Worm (Caenorhabditis elegans) whole organism, L3 larva: ENCODE results near the gene rpn-7.
"Not testable (repeated sequence)": the region's sequence is repeated elsewhere in the genome, so short reads cannot be mapped to it uniquely, and the experiment has no call there.

Experiments
- R02D3.7 ChIP-seq: fragments of 150-350 bp; optimal IDR thresholded peaks from 2 replicates; lab custom pipeline; 2014; ENCODE audit warnings: missing biosample characterization, missing genetic modification characterization
- aly-2 ChIP-seq: fragments of 150-350 bp; optimal IDR thresholded peaks from 2 replicates; lab custom pipeline; 2014; ENCODE audit warnings: missing biosample characterization, missing genetic modification characterization
- ama-1 ChIP-seq: fragments of 150-350 bp; optimal IDR thresholded peaks from 2 replicates; lab custom pipeline; 2018
- ceh-16 ChIP-seq: sonication (generic microtip); optimal IDR thresholded peaks from 2 replicates; lab custom pipeline; 2017; ENCODE audit warnings: missing biosample characterization, missing genetic modification characterization
- ceh-28 ChIP-seq: fragments of 150-350 bp; optimal IDR thresholded peaks from 2 replicates; lab custom pipeline; 2014; ENCODE audit warnings: missing biosample characterization, missing genetic modification reagents, missing genetic modification characterization
- ceh-9 ChIP-seq: sonication (generic microtip); optimal IDR thresholded peaks from 2 replicates; lab custom pipeline; 2018; ENCODE audit warnings: missing biosample characterization, missing genetic modification characterization
- egl-27 ChIP-seq: sonication (generic microtip); optimal IDR thresholded peaks from 4 replicates; lab custom pipeline; 2017; ENCODE audit warnings: missing biosample characterization, missing genetic modification reagents, missing genetic modification characterization
- egl-5 ChIP-seq: fragments of 150-350 bp; optimal IDR thresholded peaks from 2 replicates; lab custom pipeline; 2017; ENCODE audit warnings: missing biosample characterization, missing genetic modification reagents, missing genetic modification characterization, inconsistent platforms
- elt-1 ChIP-seq: fragments of 150-350 bp; optimal IDR thresholded peaks from 2 replicates; lab custom pipeline; 2014; ENCODE audit warnings: missing biosample characterization, missing genetic modification characterization
- elt-2 ChIP-seq: sonication (generic microtip); optimal IDR thresholded peaks from 2 replicates; lab custom pipeline; 2016; ENCODE audit warnings: missing genetic modification reagents, mild to moderate bottlenecking, missing genetic modification characterization, missing compliant biosample characterization
- elt-3 ChIP-seq, 3 experiments: fragments of 150-350 bp in 1 of 3; sonication (generic microtip) in 2 of 3; optimal IDR thresholded peaks; 2 replicates in 2 of 3; 4 replicates in 1 of 3; lab custom pipeline; 2014 to 2017; ENCODE audit warnings: missing biosample characterization in 3 of 3, missing genetic modification characterization in 3 of 3
- eor-1 ChIP-seq, 2 experiments: fragments of 150-350 bp; optimal IDR thresholded peaks; 2 replicates each; lab custom pipeline; 2014 to 2018; ENCODE audit warnings: missing biosample characterization in 2 of 2, missing genetic modification characterization in 2 of 2
- fos-1 ChIP-seq: fragments of 150-350 bp; optimal IDR thresholded peaks from 2 replicates; lab custom pipeline; 2014; ENCODE audit warnings: missing biosample characterization, missing genetic modification characterization
- jun-1 ChIP-seq: fragments of 150-350 bp; optimal IDR thresholded peaks from 2 replicates; lab custom pipeline; 2014; ENCODE audit warnings: missing biosample characterization, missing genetic modification reagents, missing genetic modification characterization
- lsy-12 ChIP-seq: sonication (generic microtip); optimal IDR thresholded peaks from 2 replicates; lab custom pipeline; 2016; ENCODE audit warnings: mild to moderate bottlenecking, missing genetic modification characterization, missing compliant biosample characterization
- mml-1 ChIP-seq: fragments of 150-350 bp; sonication (generic microtip); optimal IDR thresholded peaks from 3 replicates; lab custom pipeline; 2014; ENCODE audit warnings: missing biosample characterization, missing genetic modification characterization
- nfya-1 ChIP-seq: sonication (generic microtip); optimal IDR thresholded peaks from 2 replicates; lab custom pipeline; 2017; ENCODE audit warnings: missing genetic modification characterization, mild to moderate bottlenecking, missing compliant biosample characterization, antibody characterized with exemption, moderate library complexity; ENCODE audit not compliant: insufficient read depth
- nhr-11 ChIP-seq: fragments of 150-350 bp; optimal IDR thresholded peaks from 2 replicates; lab custom pipeline; 2014; ENCODE audit warnings: missing biosample characterization, missing genetic modification characterization
- nhr-12 ChIP-seq: fragments of 150-350 bp; optimal IDR thresholded peaks from 2 replicates; lab custom pipeline; 2014; ENCODE audit warnings: missing biosample characterization, missing genetic modification characterization
- nhr-237 ChIP-seq: fragments of 150-350 bp; optimal IDR thresholded peaks from 2 replicates; lab custom pipeline; 2014; ENCODE audit warnings: missing biosample characterization, missing genetic modification characterization
- nhr-25 ChIP-seq: sonication (generic microtip); optimal IDR thresholded peaks from 2 replicates; lab custom pipeline; 2017; ENCODE audit warnings: missing biosample characterization, missing genetic modification characterization
- nhr-28 ChIP-seq: fragments of 150-350 bp; optimal IDR thresholded peaks from 2 replicates; lab custom pipeline; 2014; ENCODE audit warnings: missing biosample characterization, missing genetic modification characterization
- nhr-67 ChIP-seq: fragments of 150-350 bp; optimal IDR thresholded peaks from 2 replicates; lab custom pipeline; 2014; ENCODE audit warnings: missing biosample characterization, missing genetic modification characterization
- nhr-76 ChIP-seq: fragments of 150-350 bp; sonication (generic microtip); optimal IDR thresholded peaks from 5 replicates; lab custom pipeline; 2014; ENCODE audit warnings: missing biosample characterization, missing genetic modification characterization
- pha-4 ChIP-seq: fragments of 150-350 bp; optimal IDR thresholded peaks from 2 replicates; lab custom pipeline; 2014; ENCODE audit warnings: missing biosample characterization, missing genetic modification reagents, missing genetic modification characterization
- sea-2 ChIP-seq: fragments of 150-350 bp; sonication (generic microtip); optimal IDR thresholded peaks from 4 replicates; lab custom pipeline; 2014; ENCODE audit warnings: missing biosample characterization, missing genetic modification reagents, missing genetic modification characterization
- skn-1 ChIP-seq: fragments of 150-350 bp; optimal IDR thresholded peaks from 2 replicates; lab custom pipeline; 2014; ENCODE audit warnings: missing biosample characterization, missing genetic modification characterization
- snpc-4 ChIP-seq: fragments of 150-350 bp; optimal IDR thresholded peaks from 2 replicates; lab custom pipeline; 2014; ENCODE audit warnings: missing biosample characterization, missing genetic modification characterization
- tbx-2 ChIP-seq: sonication (generic microtip); optimal IDR thresholded peaks from 2 replicates; lab custom pipeline; 2016; ENCODE audit warnings: mild to moderate bottlenecking, missing genetic modification characterization, missing compliant biosample characterization
- zag-1 ChIP-seq: fragments of 150-350 bp; optimal IDR thresholded peaks from 2 replicates; lab custom pipeline; 2014; ENCODE audit warnings: missing biosample characterization, missing genetic modification characterization
- ztf-11 ChIP-seq: fragments of 150-350 bp; optimal IDR thresholded peaks from 2 replicates; lab custom pipeline; 2014; ENCODE audit warnings: missing biosample characterization, missing genetic modification characterization

Gene rpn-7

DNA sequence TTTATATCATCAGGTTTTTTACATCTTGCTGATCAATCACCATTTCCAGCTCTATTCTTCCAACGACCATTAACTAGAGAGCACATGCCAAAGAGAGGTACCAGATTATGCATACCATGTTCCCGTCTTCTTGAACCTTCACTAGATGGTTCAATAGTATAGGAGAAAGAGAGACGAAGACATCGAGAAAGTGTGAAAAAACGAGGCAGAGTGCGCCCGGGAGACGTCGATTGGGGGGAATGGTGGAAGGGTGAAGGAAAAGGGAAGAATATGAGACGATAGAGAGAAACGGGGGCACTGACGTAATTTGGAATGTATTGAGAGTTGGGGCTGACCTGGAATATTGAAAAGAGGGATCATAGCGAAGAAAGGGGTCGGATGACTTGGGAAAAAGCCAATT lies 48.9 kb upstream of the rpn-7 start:
- no peak for TF ChIP-seq ceh-28
- TF ChIP-seq nhr-25 (tag; lab: Kevin White, UChicago): peak; percentile 5
- TF ChIP-seq, all 47 proteins: peak for 1

ce11 chrIV:9268916-9269315 lies 47.5 kb upstream of the rpn-7 start:
- TF ChIP-seq eor-1 (tag; optimal IDR thresholded peaks at IDR 0.05; lab: Kevin White, UChicago) (no peak), egl-27 (no peak), fos-1 (no peak), ceh-28 (no peak), ceh-16 (tag; lab: Kevin White, UChicago) (no peak), mml-1 (tag; lab: Kevin White, UChicago) (no peak), ama-1 (lab: Kevin White, UChicago) (no peak), nhr-11 (tag; lab: Kevin White, UChicago) (no peak)

- TF ChIP-seq tbx-2 (tag; lab: Kevin White, UChicago) (no peak), egl-5 (tag; lab: Kevin White, UChicago) (no peak), elt-3 (tag; optimal IDR thresholded peaks at IDR 0.05; lab: Kevin White, UChicago) (no peak), fos-1 (no peak), skn-1 (tag; lab: Kevin White, UChicago) (no peak), nhr-67 (tag; lab: Kevin White, UChicago) (no peak), sea-2 (GFP tag; lab: Kevin White, UChicago) (no peak), ceh-9 (tag; lab: Kevin White, UChicago) (no peak), aly-2 (no peak), nfya-1 (tag; lab: Kevin White, UChicago) (no peak), elt-2 (tag; lab: Kevin White, UChicago) (no peak), zag-1 (tag; lab: Kevin White, UChicago) (no peak), elt-1 (tag; lab: Kevin White, UChicago) (no peak), ztf-11 (tag; lab: Kevin White, UChicago) (no peak), nhr-25 (tag; lab: Kevin White, UChicago) (no peak), ama-1 (lab: Kevin White, UChicago) (no peak), ceh-28 (no peak), pha-4 (tag; lab: Kevin White, UChicago) (no peak), nhr-11 (tag; lab: Kevin White, UChicago) (no peak), nhr-76 (no peak)
- TF ChIP-seq, all 47 proteins: peak for 0
Measured at ce11 chrIV:9269796-9270195, 46.6 kb upstream of the rpn-7 start, which contains the start of gene flh-3. TSS of gene flh-3 (plus strand) at chrIV:9270096.

ce11 chrIV:9274008-9274529 lies 42.4 kb upstream of the rpn-7 start, which contains the start of gene nmy-3:
TSS of gene nmy-3 (plus strand) at chrIV:9274479.
- TF ChIP-seq ceh-9 (tag; lab: Kevin White, UChicago): no peak
- TF ChIP-seq ceh-16 (tag; lab: Kevin White, UChicago): no peak
- no peak for TF ChIP-seq aly-2
- TF ChIP-seq R02D3.7: no peak
- TF ChIP-seq nhr-25 (tag; lab: Kevin White, UChicago): no peak

DNA sequence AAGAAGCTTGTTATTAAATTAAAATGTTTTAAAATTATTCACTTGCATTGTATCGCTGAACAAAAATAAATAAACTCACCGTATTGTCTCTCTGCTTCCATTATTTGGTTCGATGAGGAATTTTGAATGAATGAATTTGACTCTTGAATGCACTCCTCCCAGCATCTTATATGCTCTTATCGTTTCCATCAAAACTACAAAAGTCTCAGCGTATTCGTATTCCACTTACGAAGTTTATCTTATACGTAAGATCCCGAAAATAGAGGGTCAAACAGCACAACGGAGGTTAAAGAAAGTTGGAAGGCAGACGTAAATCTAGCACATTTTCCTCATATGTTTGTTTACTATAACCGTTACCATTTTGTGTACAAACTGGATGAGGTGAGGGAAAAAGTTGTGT lies 30.1 kb upstream of the rpn-7 start, which contains the start of gene nhr-267:
Gene nhr-267 (minus strand): TSS at position 101 of the 400 bp plus-strand sequence.
- not testable (repeated sequence) for TF ChIP-seq nhr-237, nhr-28, lsy-12 (tag; lab: Kevin White, UChicago)

DNA sequence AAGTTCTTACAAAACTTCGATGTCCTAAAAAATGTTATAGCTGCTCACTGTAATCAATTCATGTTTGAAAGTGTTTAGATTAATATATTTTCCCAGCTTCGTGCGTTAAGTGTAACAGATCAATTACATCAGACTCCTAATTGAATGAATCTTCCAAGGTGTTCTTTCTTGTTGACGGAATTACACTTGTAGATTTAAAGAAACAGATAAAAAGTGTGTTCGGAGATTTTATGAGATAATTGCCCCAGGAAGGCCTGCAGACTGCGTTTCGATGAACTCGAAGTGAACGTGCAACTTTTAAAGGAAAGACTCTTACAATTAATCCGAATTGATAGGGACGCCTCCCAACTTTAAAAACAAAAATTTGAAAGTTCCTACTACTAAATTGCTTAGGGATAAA lies 26.8 kb upstream of the rpn-7 start:
- peak; percentile 70 for TF ChIP-seq elt-1 (tag; lab: Kevin White, UChicago)
- TF ChIP-seq nfya-1 (tag; lab: Kevin White, UChicago): no peak
- no peak for TF ChIP-seq snpc-4 (tag; lab: Kevin White, UChicago)
- TF ChIP-seq jun-1: no peak

ce11 chrIV:9293825-9294224 lies 22.6 kb upstream of the rpn-7 start, which contains the start of gene nhr-264:
TSS of gene nhr-264 (minus strand) at chrIV:9293925.
- not testable (repeated sequence) for TF ChIP-seq nhr-12 (tag; lab: Kevin White, UChicago); ceh-28; R02D3.7
